Fruit fly (Drosophila melanogaster): ENCODE data around the gene CG2926.

Gene CG2926

dm6 chr3R:5563420-5563819 is 24.8 kb downstream of the CG2926 start, which contains the start of gene Pi4KIIalpha (continued):
- no peak for TF ChIP-seq pnt (GFP tag; optimal IDR thresholded peaks at IDR 0.05)
- no peak for TF ChIP-seq gro (GFP tag; optimal IDR thresholded peaks at IDR 0.05)
- TF ChIP-seq CG3847 (GFP tag; IDR thresholded peaks at IDR 0.05), result no peak
- peak; percentile 23 for TF ChIP-seq disco-r (GFP tag; optimal IDR thresholded peaks at IDR 0.05)
- no peak for TF ChIP-seq CG32532 (GFP tag; IDR thresholded peaks at IDR 0.05)
- no peak for TF ChIP-seq CG14860 (GFP tag; IDR thresholded peaks at IDR 0.05; ENCODE audit: partially characterized antibody)
- peak; percentile 12 for TF ChIP-seq Sry-δ (GFP tag; optimal IDR thresholded peaks at IDR 0.05)
- no peak for TF ChIP-seq CG31388 (GFP tag; optimal IDR thresholded peaks at IDR 0.05)
- TF ChIP-seq Fer3 (tag; optimal IDR thresholded peaks at IDR 0.05), result no peak
- TF ChIP-seq cwo (GFP tag; optimal IDR thresholded peaks at IDR 0.05), result no peak
- peak; percentile 82 for TF ChIP-seq CG12155 (GFP tag; optimal IDR thresholded peaks at IDR 0.05)
- TF ChIP-seq Bdp1 (GFP tag; optimal IDR thresholded peaks at IDR 0.05), result no peak
- TF ChIP-seq gsb (GFP tag; IDR thresholded peaks at IDR 0.05), result no peak
- TF ChIP-seq CG8944 (GFP tag; optimal IDR thresholded peaks at IDR 0.05), result no peak
- TF ChIP-seq Nf-YA (GFP tag; IDR thresholded peaks at IDR 0.05), result no peak
- no peak for TF ChIP-seq run (tag; optimal IDR thresholded peaks at IDR 0.05)
- no peak for TF ChIP-seq CG15073 (GFP tag; optimal IDR thresholded peaks at IDR 0.05)
- TF ChIP-seq CG9437 (GFP tag; optimal IDR thresholded peaks at IDR 0.05), result no peak
- no peak for TF ChIP-seq pb (GFP tag; optimal IDR thresholded peaks at IDR 0.05)
- TF ChIP-seq Eip74EF (GFP tag; optimal IDR thresholded peaks at IDR 0.05), result no peak
- peak; percentile 26; the same call in 1 of the 4 replicates for TF ChIP-seq Dll (GFP tag; IDR thresholded peaks at IDR 0.05; ENCODE audit: partially characterized antibody)
- no peak for TF ChIP-seq ap (GFP tag; IDR thresholded peaks at IDR 0.05)
- TF ChIP-seq Poxn (GFP tag; IDR thresholded peaks at IDR 0.05), result no peak
- TF ChIP-seq Doc3 (GFP tag; IDR thresholded peaks at IDR 0.05; ENCODE audit: partially characterized antibody), result no peak
- TF ChIP-seq tx (GFP tag; optimal IDR thresholded peaks at IDR 0.05), result no peak
- no peak for TF ChIP-seq fu2 (GFP tag; optimal IDR thresholded peaks at IDR 0.05)
- TF ChIP-seq CG34376 (GFP tag; optimal IDR thresholded peaks at IDR 0.05), result no peak
- TF ChIP-seq CG4617 (GFP tag; optimal IDR thresholded peaks at IDR 0.05; ENCODE audit: borderline replicate concordance), result peak; percentile 47
- TF ChIP-seq lmd (GFP tag; IDR thresholded peaks at IDR 0.05), result no peak
- TF ChIP-seq nerfin-2 (GFP tag; IDR thresholded peaks at IDR 0.05; ENCODE audit: partially characterized antibody), result no peak
- TF ChIP-seq CG7928 (GFP tag; optimal IDR thresholded peaks at IDR 0.05), result no peak
- TF ChIP-seq cato (GFP tag; optimal IDR thresholded peaks at IDR 0.05; ENCODE audit: borderline replicate concordance), result no peak
- no peak for TF ChIP-seq Pdp1 (GFP tag; optimal IDR thresholded peaks at IDR 0.05)
- TF ChIP-seq ems (GFP tag; optimal IDR thresholded peaks at IDR 0.05), result no peak
- no peak for TF ChIP-seq Dek (tag; optimal IDR thresholded peaks at IDR 0.05)
- TF ChIP-seq D19B (GFP tag; optimal IDR thresholded peaks at IDR 0.05), result no peak
- TF ChIP-seq al (GFP tag; IDR thresholded peaks at IDR 0.05), result no peak
- TF ChIP-seq aop (GFP tag; IDR thresholded peaks at IDR 0.05), result no peak
- TF ChIP-seq CG31224 (GFP tag; IDR thresholded peaks at IDR 0.05), result no peak
- no peak for TF ChIP-seq zen2 (GFP tag; IDR thresholded peaks at IDR 0.05; ENCODE audit: partially characterized antibody)
- peak; percentile 19; the same call in 1 of the 3 replicates for TF ChIP-seq Opbp (GFP tag; IDR thresholded peaks at IDR 0.05; ENCODE audit: partially characterized antibody)
- no peak for TF ChIP-seq CG12744 (GFP tag; optimal IDR thresholded peaks at IDR 0.05)
- TF ChIP-seq sc (optimal IDR thresholded peaks at IDR 0.05), result no peak
- no peak for TF ChIP-seq sc (GFP tag; optimal IDR thresholded peaks at IDR 0.05)
- no peak for TF ChIP-seq Ptx1 (GFP tag; IDR thresholded peaks at IDR 0.05)
- no peak for TF ChIP-seq Sox100B (GFP tag; optimal IDR thresholded peaks at IDR 0.05)
- TF ChIP-seq CG3838 (GFP tag; optimal IDR thresholded peaks at IDR 0.05), result no peak
- no peak for TF ChIP-seq CG15011 (GFP tag; optimal IDR thresholded peaks at IDR 0.05)
- TF ChIP-seq prd (optimal IDR thresholded peaks at IDR 0.05), result no peak
- no peak for TF ChIP-seq prd (GFP tag; IDR thresholded peaks at IDR 0.05)
- TF ChIP-seq Mad (GFP tag; optimal IDR thresholded peaks at IDR 0.05), result no peak
- no peak for TF ChIP-seq CG9215 (GFP tag; IDR thresholded peaks at IDR 0.05)
